Fruit fly (Drosophila melanogaster): ENCODE results near the gene CG18810.

- no peak for TF ChIP-seq psq (optimal IDR thresholded peaks at IDR 0.05)
- no peak for TF ChIP-seq ttk (optimal IDR thresholded peaks at IDR 0.05)
- no peak for TF ChIP-seq Myc (optimal IDR thresholded peaks at IDR 0.05)
- no peak for TF ChIP-seq Sin3A (optimal IDR thresholded peaks at IDR 0.05)
- TF ChIP-seq insv (optimal IDR thresholded peaks at IDR 0.05): no peak
- no peak for TF ChIP-seq h (optimal IDR thresholded peaks at IDR 0.05)
These were observed 47.4 kb upstream of the CG18810 start for dm6 chr2L:20601282-20601681.

Measured in Kc167 (cell line).